Worm (Caenorhabditis elegans) whole organism, late embryonic: ENCODE data around the gene lgc-49.

Experiments used
- C08G9.2 ChIP-seq: sonication (generic microtip); optimal IDR thresholded peaks from 2 replicates; lab custom pipeline; 2016; ENCODE audit warnings: mild to moderate bottlenecking, missing genetic modification characterization, moderate library complexity, missing compliant biosample characterization
- F13H6.1 ChIP-seq: sonication (generic microtip); optimal IDR thresholded peaks from 2 replicates; lab custom pipeline; 2016; ENCODE audit warnings: missing genetic modification characterization, missing compliant biosample characterization
- K09A11.1 ChIP-seq: sonication (generic microtip); optimal IDR thresholded peaks from 2 replicates; lab custom pipeline; 2017; ENCODE audit warnings: antibody characterized with exemption, mild to moderate bottlenecking, missing genetic modification characterization, missing compliant biosample characterization; ENCODE audit not compliant: insufficient read depth
- Y22D7AL.16 ChIP-seq: sonication (generic microtip); optimal IDR thresholded peaks from 2 replicates; lab custom pipeline; 2016; ENCODE audit warnings: missing genetic modification characterization, missing compliant biosample characterization
- ahr-1 ChIP-seq: sonication (generic microtip); optimal IDR thresholded peaks from 2 replicates; lab custom pipeline; 2016; ENCODE audit warnings: missing genetic modification characterization, missing compliant biosample characterization
- ceh-14 ChIP-seq: sonication (generic microtip); optimal IDR thresholded peaks from 2 replicates; lab custom pipeline; 2016; ENCODE audit warnings: missing genotype, missing genetic modification characterization, missing compliant biosample characterization
- ceh-18 ChIP-seq: sonication (generic microtip); optimal IDR thresholded peaks from 2 replicates; lab custom pipeline; 2016; ENCODE audit warnings: missing genetic modification characterization, missing compliant biosample characterization
- ceh-19 ChIP-seq: fragments of 200-800 bp; sonication (Bioruptor generic); optimal IDR thresholded peaks from 2 replicates; lab custom pipeline; 2018; ENCODE audit warnings: mild to moderate bottlenecking, missing genetic modification characterization, missing compliant biosample characterization
- ceh-2 ChIP-seq: sonication (generic microtip); optimal IDR thresholded peaks from 2 replicates; lab custom pipeline; 2016; ENCODE audit warnings: missing genotype, missing genetic modification characterization, missing compliant biosample characterization
- ceh-24 ChIP-seq: sonication (generic microtip); optimal IDR thresholded peaks from 2 replicates; lab custom pipeline; 2016; ENCODE audit warnings: mild to moderate bottlenecking, missing genetic modification characterization, missing compliant biosample characterization
- ceh-30 ChIP-seq: fragments of 150-350 bp; optimal IDR thresholded peaks from 2 replicates; lab custom pipeline; 2014; ENCODE audit warnings: missing biosample characterization, missing genetic modification characterization
- ceh-31 ChIP-seq: sonication (generic microtip); optimal IDR thresholded peaks from 2 replicates; lab custom pipeline; 2016; ENCODE audit warnings: missing genetic modification characterization, missing compliant biosample characterization
- ceh-34 ChIP-seq: sonication (generic microtip); optimal IDR thresholded peaks from 2 replicates; lab custom pipeline; 2016; ENCODE audit warnings: mild to moderate bottlenecking, missing genetic modification characterization, missing compliant biosample characterization
- ceh-48 ChIP-seq: sonication (generic microtip); optimal IDR thresholded peaks from 2 replicates; lab custom pipeline; 2016; ENCODE audit warnings: missing genetic modification characterization, inconsistent platforms, missing compliant biosample characterization
- ceh-9 ChIP-seq: sonication (generic microtip); optimal IDR thresholded peaks from 2 replicates; lab custom pipeline; 2016; ENCODE audit warnings: mild to moderate bottlenecking, missing genetic modification characterization, inconsistent platforms, missing compliant biosample characterization
- dmd-4 ChIP-seq: sonication (generic microtip); optimal IDR thresholded peaks from 2 replicates; lab custom pipeline; 2016; ENCODE audit warnings: borderline replicate concordance, missing genetic modification characterization, missing compliant biosample characterization
- dve-1 ChIP-seq: sonication (generic microtip); optimal IDR thresholded peaks from 2 replicates; lab custom pipeline; 2017; ENCODE audit warnings: antibody characterized with exemption, mild to moderate bottlenecking, missing genetic modification characterization, missing compliant biosample characterization
- elt-2 ChIP-seq: sonication (generic microtip); optimal IDR thresholded peaks from 2 replicates; lab custom pipeline; 2016; ENCODE audit warnings: missing genetic modification reagents, missing genetic modification characterization, missing compliant biosample characterization
- ets-4 ChIP-seq: sonication (generic microtip); optimal IDR thresholded peaks from 2 replicates; lab custom pipeline; 2016; ENCODE audit warnings: missing genetic modification characterization, missing compliant biosample characterization
- eyg-1 ChIP-seq: sonication (generic microtip); optimal IDR thresholded peaks from 2 replicates; lab custom pipeline; 2016; ENCODE audit warnings: missing genotype, missing genetic modification characterization, missing compliant biosample characterization
- fax-1 ChIP-seq: sonication (generic microtip); optimal IDR thresholded peaks from 2 replicates; lab custom pipeline; 2016; ENCODE audit warnings: missing genotype, missing genetic modification characterization, missing compliant biosample characterization
- gmeb-2 ChIP-seq: sonication (generic microtip); optimal IDR thresholded peaks from 2 replicates; lab custom pipeline; 2016; ENCODE audit warnings: missing genetic modification characterization, inconsistent platforms, missing compliant biosample characterization
- hlh-13 ChIP-seq: fragments of 200-800 bp; sonication (Bioruptor generic); optimal IDR thresholded peaks from 2 replicates; lab custom pipeline; 2018; ENCODE audit warnings: mild to moderate bottlenecking, missing genetic modification characterization, missing compliant biosample characterization
- hlh-30 ChIP-seq: sonication (generic microtip); optimal IDR thresholded peaks from 2 replicates; lab custom pipeline; 2017; ENCODE audit warnings: antibody characterized with exemption, missing genetic modification characterization, missing compliant biosample characterization; ENCODE audit not compliant: insufficient read depth
- hlh-6 ChIP-seq: sonication (generic microtip); optimal IDR thresholded peaks from 2 replicates; lab custom pipeline; 2016; ENCODE audit warnings: missing genotype, missing genetic modification characterization, missing compliant biosample characterization
- hlh-8 ChIP-seq: sonication (generic microtip); optimal IDR thresholded peaks from 2 replicates; lab custom pipeline; 2016; ENCODE audit warnings: missing genotype, missing genetic modification characterization, missing compliant biosample characterization
- lim-6 ChIP-seq: sonication (generic microtip); optimal IDR thresholded peaks from 2 replicates; lab custom pipeline; 2016; ENCODE audit warnings: missing genetic modification characterization, missing compliant biosample characterization
- lin-11 ChIP-seq: fragments of 200-800 bp; sonication (Bioruptor generic); optimal IDR thresholded peaks from 2 replicates; lab custom pipeline; 2018; ENCODE audit warnings: mild to moderate bottlenecking, missing genetic modification characterization, missing compliant biosample characterization
- madf-2 ChIP-seq: sonication (generic microtip); optimal IDR thresholded peaks from 2 replicates; lab custom pipeline; 2017; ENCODE audit warnings: missing genetic modification characterization, missing compliant biosample characterization
- mec-3 ChIP-seq: sonication (generic microtip); optimal IDR thresholded peaks from 2 replicates; lab custom pipeline; 2016; ENCODE audit warnings: borderline replicate concordance, missing genetic modification characterization, missing compliant biosample characterization
- nfya-1 ChIP-seq: sonication (generic microtip); optimal IDR thresholded peaks from 2 replicates; lab custom pipeline; 2017; ENCODE audit warnings: missing genetic modification characterization, mild to moderate bottlenecking, missing compliant biosample characterization, antibody characterized with exemption, moderate library complexity
- nhr-11 ChIP-seq: fragments of 150-350 bp; optimal IDR thresholded peaks from 2 replicates; lab custom pipeline; 2014; ENCODE audit warnings: missing biosample characterization, missing genetic modification characterization
- nhr-232 ChIP-seq: sonication (generic microtip); optimal IDR thresholded peaks from 2 replicates; lab custom pipeline; 2016; ENCODE audit warnings: missing genetic modification characterization, missing compliant biosample characterization
- pat-9 ChIP-seq: fragments of 200-800 bp; sonication (Bioruptor generic); optimal IDR thresholded peaks from 2 replicates; lab custom pipeline; 2018; ENCODE audit warnings: mild to moderate bottlenecking, missing genetic modification characterization, moderate library complexity, missing compliant biosample characterization
- pax-1 ChIP-seq: fragments of 150-350 bp; optimal IDR thresholded peaks from 2 replicates; lab custom pipeline; 2014; ENCODE audit warnings: missing biosample characterization, missing genetic modification characterization
- pha-4 ChIP-seq: fragments of 150-350 bp; optimal IDR thresholded peaks from 2 replicates; lab custom pipeline; 2018; ENCODE audit warnings: missing biosample characterization, missing genetic modification reagents, missing genetic modification characterization
- pqm-1 ChIP-seq: sonication (generic microtip); optimal IDR thresholded peaks from 2 replicates; lab custom pipeline; 2016; ENCODE audit warnings: missing genetic modification characterization, missing compliant biosample characterization
- pros-1 ChIP-seq: fragments of 150-350 bp; optimal IDR thresholded peaks from 2 replicates; lab custom pipeline; 2014; ENCODE audit warnings: missing biosample characterization, missing genetic modification reagents, missing genetic modification characterization
- rnt-1 ChIP-seq: sonication (generic microtip); optimal IDR thresholded peaks from 2 replicates; lab custom pipeline; 2016; ENCODE audit warnings: missing genetic modification characterization, missing compliant biosample characterization
- sox-2 ChIP-seq: fragments of 200-800 bp; sonication (Bioruptor generic); IDR thresholded peaks from 2 replicates; pipeline ENCODE4 v1.3.6; 2022; ENCODE audit warnings: missing genetic modification reagents, missing genetic modification characterization, missing compliant biosample characterization
- sox-4 ChIP-seq: sonication (generic microtip); optimal IDR thresholded peaks from 2 replicates; lab custom pipeline; 2017; ENCODE audit warnings: mild to moderate bottlenecking, missing genetic modification characterization, inconsistent platforms, missing compliant biosample characterization
- syd-9 ChIP-seq: sonication (generic microtip); optimal IDR thresholded peaks from 2 replicates; lab custom pipeline; 2016; ENCODE audit warnings: mild to moderate bottlenecking, missing genetic modification characterization, moderate library complexity, missing compliant biosample characterization
- ttx-3 ChIP-seq: sonication (generic microtip); optimal IDR thresholded peaks from 2 replicates; lab custom pipeline; 2016; ENCODE audit warnings: missing genetic modification reagents, missing genetic modification characterization, missing compliant biosample characterization
- unc-86 ChIP-seq: sonication (generic microtip); optimal IDR thresholded peaks from 2 replicates; lab custom pipeline; 2016; ENCODE audit warnings: missing genetic modification characterization, missing compliant biosample characterization
- zip-5 ChIP-seq: sonication (generic microtip); optimal IDR thresholded peaks from 2 replicates; lab custom pipeline; 2016; ENCODE audit warnings: missing genetic modification characterization, missing compliant biosample characterization

Gene lgc-49

DNA sequence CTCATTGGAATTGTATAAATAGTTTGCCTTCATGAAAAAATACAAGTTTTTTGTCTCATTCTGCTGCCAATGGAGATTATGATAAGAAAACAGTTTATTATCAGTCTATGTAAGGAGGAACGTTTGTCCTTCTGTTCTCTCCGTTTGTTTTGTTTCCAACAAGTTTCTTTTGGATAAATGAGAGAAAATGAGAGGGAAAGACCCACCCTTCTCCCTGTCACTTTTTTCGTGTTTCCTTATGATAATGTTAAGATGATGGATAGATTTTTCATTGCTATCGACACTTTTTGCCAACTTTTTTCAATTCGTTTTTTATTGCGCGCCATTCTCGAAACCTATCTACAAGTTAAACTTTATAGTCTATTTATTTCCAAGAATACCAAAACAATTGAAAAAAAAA lies 40.1 kb downstream of the lgc-49 start:
- TF ChIP-seq Y22D7AL.16 (no peak), elt-2 (tag; lab: Kevin White, UChicago) (peak; percentile 8)
- TF ChIP-seq, all 69 proteins: peak for 1

- TF ChIP-seq nhr-232 (no peak), ceh-18 (tag; lab: Kevin White, UChicago) (no peak), pat-9 (tag; lab: Kevin White, UChicago) (no peak), madf-2 (tag; lab: Kevin White, UChicago) (no peak), ahr-1 (no peak)
These were observed 43.3 kb downstream of the lgc-49 start, which contains the start of gene T19B10.5 for ce11 chrV:11234350-11234749. T19B10.5 (plus strand) TSS chrV:11234650.

DNA sequence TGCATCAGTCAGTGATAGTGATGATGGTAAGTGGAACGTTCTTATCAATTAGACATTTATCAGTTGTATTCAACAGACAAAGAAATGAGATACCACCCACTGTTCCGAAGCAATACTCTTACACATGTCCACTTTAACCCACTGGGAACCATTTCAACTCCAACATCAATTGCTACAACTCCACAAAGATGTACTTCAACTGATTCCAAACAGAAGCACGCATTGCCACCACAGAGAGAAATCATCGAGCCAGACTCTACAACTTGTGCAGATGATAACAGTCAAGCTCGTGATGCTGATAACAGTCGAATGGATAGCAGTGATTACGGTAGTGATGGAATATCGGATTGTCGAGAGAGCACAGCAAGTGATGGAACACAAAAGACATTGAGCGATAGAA lies 44.8 kb downstream of the lgc-49 start:
- peak; percentile 94 for TF ChIP-seq elt-2 (tag; lab: Kevin White, UChicago)
- no peak for TF ChIP-seq pros-1 (tag; lab: Kevin White, UChicago)
- no peak for TF ChIP-seq gmeb-2 (tag; lab: Kevin White, UChicago)

DNA sequence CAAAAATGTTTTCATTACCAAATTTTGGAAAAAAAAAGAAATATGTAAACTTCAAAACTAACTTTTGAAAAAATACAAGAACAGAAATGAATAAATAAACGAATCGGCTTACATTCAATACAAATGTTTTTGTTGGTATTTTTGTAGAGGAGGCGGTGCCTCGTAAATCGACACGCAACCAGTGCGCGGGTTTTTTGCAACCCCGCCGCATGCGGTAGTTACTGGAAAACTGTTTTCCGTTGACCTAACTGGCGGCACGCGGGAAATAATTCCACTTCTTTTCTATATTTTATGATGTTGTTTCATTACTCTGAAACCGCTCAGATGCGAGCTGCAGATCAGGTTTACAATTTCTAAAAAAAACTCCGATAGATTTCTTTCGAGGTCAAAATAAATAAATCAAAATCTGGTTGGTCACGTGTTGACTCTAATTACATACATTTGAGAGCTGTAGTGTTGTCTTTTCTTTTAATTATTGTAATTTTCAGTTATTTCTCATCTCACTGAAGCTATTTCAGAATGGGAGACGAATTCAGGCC lies 48.2 kb downstream of the lgc-49 start, which contains the start of the genes dvc-1 and ima-1:
Gene dvc-1, minus strand, starts transcription at position 145 of the 539 bp plus-strand sequence.
Gene ima-1, plus strand, starts transcription at position 489 of the 539 bp plus-strand sequence.
- TF ChIP-seq dmd-4 (no peak), hlh-30 (tag; lab: Kevin White, UChicago) (peak; percentile 70), unc-86 (tag; lab: Kevin White, UChicago) (peak; percentile 73), hlh-6 (tag; lab: Kevin White, UChicago) (peak; percentile 81), pat-9 (tag; lab: Kevin White, UChicago) (peak; percentile 71), sox-2 (peak; percentile 46), zip-5 (tag; lab: Kevin White, UChicago) (peak; percentile 68), ceh-9 (tag; lab: Kevin White, UChicago) (no peak), hlh-8 (tag; lab: Kevin White, UChicago) (peak; percentile 48), rnt-1 (tag; lab: Kevin White, UChicago) (peak; percentile 76), madf-2 (tag; lab: Kevin White, UChicago) (peak; percentile 38), F13H6.1 (peak; percentile 76), ceh-24 (peak; percentile 26), C08G9.2 (peak; percentile 69), lin-11 (tag; lab: Kevin White, UChicago) (peak; percentile 17), ceh-19 (GFP tag; lab: Kevin White, UChicago) (peak; percentile 66), eyg-1 (peak; percentile 4), pax-1 (tag; lab: Kevin White, UChicago) (peak; percentile 25), dve-1 (tag; lab: Kevin White, UChicago) (peak; percentile 41), mec-3 (tag; lab: Kevin White, UChicago) (no peak), nfya-1 (tag; lab: Kevin White, UChicago) (peak; percentile 75), ceh-30 (no peak), pqm-1 (tag; lab: Kevin White, UChicago) (no peak), fax-1 (tag; lab: Kevin White, UChicago) (peak; percentile 66), hlh-13 (peak; percentile 40), nhr-11 (tag; lab: Kevin White, UChicago) (no peak), Y22D7AL.16 (peak; percentile 45), gmeb-2 (tag; lab: Kevin White, UChicago) (peak; percentile 63), ceh-18 (tag; lab: Kevin White, UChicago) (peak; percentile 24), K09A11.1 (peak; percentile 72), syd-9 (tag; lab: Kevin White, UChicago) (peak; percentile 74), ceh-31 (peak; percentile 82), ttx-3 (tag; lab: Kevin White, UChicago) (peak; percentile 75), ceh-48 (tag; lab: Kevin White, UChicago) (peak; percentile 27), pha-4 (tag; lab: Kevin White, UChicago) (no peak), ahr-1 (peak; percentile 76), ceh-34 (tag; lab: Kevin White, UChicago) (peak; percentile 87), ceh-14 (tag; lab: Kevin White, UChicago) (peak; percentile 85), sox-4 (tag; lab: Kevin White, UChicago) (peak; percentile 65), ets-4 (tag; lab: Kevin White, UChicago) (peak; percentile 23), ceh-2 (peak; percentile 79), lim-6 (tag; lab: Kevin White, UChicago) (peak; percentile 42), pros-1 (tag; lab: Kevin White, UChicago) (no peak)
